Fruit fly (Drosophila melanogaster) whole organism, prepupa: ENCODE data around the gene TfIIA-L.

Source experiments
- Blimp-1 ChIP-seq: fragments of 200-800 bp; sonication (Bioruptor generic); optimal IDR thresholded peaks from 3 replicates; lab custom pipeline; 2017; ENCODE audit warnings: missing biosample characterization, missing genetic modification characterization, mild to moderate bottlenecking, moderate library complexity, missing genetic modification reagents
- CG10631 ChIP-seq: fragments of 200-800 bp; sonication (Bioruptor generic); optimal IDR thresholded peaks from 2 replicates; lab custom pipeline; 2016; ENCODE audit warnings: missing biosample characterization, missing genetic modification characterization
- CG10669 ChIP-seq: fragments of 200-800 bp; sonication (Bioruptor generic); optimal IDR thresholded peaks from 3 replicates; lab custom pipeline; 2018; ENCODE audit warnings: missing biosample characterization, mild to moderate bottlenecking, missing genetic modification characterization, moderate library complexity
- CG11294 ChIP-seq: fragments of 200-800 bp; sonication (Bioruptor generic); IDR thresholded peaks from 2 replicates; pipeline ENCODE4 v1.3.6; 2022; ENCODE audit warnings: missing biosample characterization, missing genetic modification characterization
- CG15336 ChIP-seq: fragments of 200-800 bp; sonication (Bioruptor generic); IDR thresholded peaks from 2 replicates; pipeline ENCODE4 v1.3.6; 2022; ENCODE audit warnings: missing biosample characterization, missing genetic modification characterization
- CG1621 ChIP-seq: fragments of 200-800 bp; sonication (Bioruptor generic); optimal IDR thresholded peaks from 3 replicates; lab custom pipeline; 2018; ENCODE audit warnings: missing biosample characterization, mild to moderate bottlenecking, missing genetic modification characterization
- CG16779 ChIP-seq: fragments of 200-800 bp; sonication (Bioruptor generic); optimal IDR thresholded peaks from 3 replicates; lab custom pipeline; 2017; ENCODE audit warnings: missing biosample characterization, mild to moderate bottlenecking, missing genetic modification characterization
- CG3032 ChIP-seq: fragments of 200-800 bp; optimal IDR thresholded peaks from 2 replicates; lab custom pipeline; 2019; ENCODE audit warnings: missing biosample characterization, mild to moderate bottlenecking, missing genetic modification characterization, moderate library complexity
- CG34406 ChIP-seq: fragments of 200-800 bp; sonication (Bioruptor generic); optimal IDR thresholded peaks from 3 replicates; lab custom pipeline; 2016; ENCODE audit warnings: missing biosample characterization, missing genetic modification characterization
- CG3919 ChIP-seq: fragments of 200-800 bp; sonication (Bioruptor generic); optimal IDR thresholded peaks from 3 replicates; lab custom pipeline; 2016; ENCODE audit warnings: missing biosample characterization, missing genetic modification characterization
- CG4318 ChIP-seq: fragments of 200-800 bp; sonication (Bioruptor generic); optimal IDR thresholded peaks from 3 replicates; lab custom pipeline; 2017; ENCODE audit warnings: missing biosample characterization, mild to moderate bottlenecking, missing genetic modification characterization
- CG6792 ChIP-seq: fragments of 200-800 bp; sonication (Bioruptor generic); optimal IDR thresholded peaks from 3 replicates; lab custom pipeline; 2016; ENCODE audit warnings: missing biosample characterization, missing genetic modification characterization
- CG8119 ChIP-seq: fragments of 200-800 bp; sonication (Bioruptor generic); IDR thresholded peaks from 3 replicates; pipeline ENCODE4 v1.3.6; 2022; ENCODE audit warnings: missing biosample characterization, missing genetic modification characterization
- CG8319 ChIP-seq: fragments of 200-800 bp; sonication (Bioruptor generic); optimal IDR thresholded peaks from 3 replicates; lab custom pipeline; 2016; ENCODE audit warnings: missing biosample characterization, missing genetic modification characterization
- CG8632 ChIP-seq: fragments of 200-800 bp; sonication (Bioruptor generic); optimal IDR thresholded peaks from 3 replicates; lab custom pipeline; 2016; ENCODE audit warnings: missing biosample characterization, missing genetic modification characterization
- Eip78C ChIP-seq: fragments of 200-800 bp; sonication (Bioruptor generic); peaks from one replicate; lab custom pipeline; 2016; ENCODE audit warnings: missing biosample characterization, missing genetic modification characterization
- Hr38 ChIP-seq: sonication (Bioruptor generic); optimal IDR thresholded peaks from 2 replicates; lab custom pipeline; 2016; ENCODE audit warnings: missing biosample characterization, missing genetic modification characterization
- Lpt ChIP-seq: fragments of 200-800 bp; sonication (Bioruptor generic); optimal IDR thresholded peaks from 3 replicates; lab custom pipeline; 2016; ENCODE audit warnings: missing biosample characterization, missing genetic modification characterization
- OdsH ChIP-seq: fragments of 200-800 bp; sonication (Bioruptor generic); optimal IDR thresholded peaks from 3 replicates; lab custom pipeline; 2016; ENCODE audit warnings: missing biosample characterization, missing genetic modification characterization
- Smox ChIP-seq: fragments of 200-800 bp; sonication (Bioruptor generic); optimal IDR thresholded peaks from 3 replicates; lab custom pipeline; 2016; ENCODE audit warnings: missing biosample characterization, missing genetic modification characterization
- Sox102F ChIP-seq: fragments of 200-800 bp; sonication (Bioruptor generic); optimal IDR thresholded peaks from 2 replicates; lab custom pipeline; 2016; ENCODE audit warnings: missing biosample characterization, mild to moderate bottlenecking, missing genetic modification characterization
- acj6 ChIP-seq: fragments of 200-800 bp; sonication (Bioruptor generic); optimal IDR thresholded peaks from 3 replicates; lab custom pipeline; 2016; ENCODE audit warnings: missing biosample characterization, missing genetic modification characterization
- cyc ChIP-seq: fragments of 200-800 bp; sonication (Bioruptor generic); optimal IDR thresholded peaks from 3 replicates; lab custom pipeline; 2016; ENCODE audit warnings: missing biosample characterization, missing genetic modification characterization
- dac ChIP-seq: fragments of 200-800 bp; sonication (Bioruptor generic); optimal IDR thresholded peaks from 2 replicates; lab custom pipeline; 2017; ENCODE audit warnings: missing biosample characterization, mild to moderate bottlenecking, missing genetic modification characterization
- dsx ChIP-seq: fragments of 200-800 bp; optimal IDR thresholded peaks from 3 replicates; lab custom pipeline; 2019; ENCODE audit warnings: missing biosample characterization, mild to moderate bottlenecking, missing genetic modification characterization, moderate library complexity; ENCODE audit not compliant: poor library complexity, severe bottlenecking
- eg ChIP-seq: fragments of 200-800 bp; sonication (Bioruptor generic); IDR thresholded peaks from 3 replicates; pipeline ENCODE4 v1.3.6; 2022; ENCODE audit warnings: missing biosample characterization, missing genetic modification characterization
- esn ChIP-seq: fragments of 200-800 bp; sonication (Bioruptor generic); optimal IDR thresholded peaks from 2 replicates; lab custom pipeline; 2016; ENCODE audit warnings: missing biosample characterization, mild to moderate bottlenecking, missing genetic modification characterization, moderate library complexity
- fkh ChIP-seq: fragments of 200-800 bp; sonication (Bioruptor generic); optimal IDR thresholded peaks from 3 replicates; lab custom pipeline; 2017; ENCODE audit warnings: missing biosample characterization, mild to moderate bottlenecking, missing genetic modification characterization, moderate library complexity
- lz ChIP-seq: fragments of 200-800 bp; sonication (Bioruptor generic); optimal IDR thresholded peaks from 3 replicates; lab custom pipeline; 2016; ENCODE audit warnings: missing biosample characterization, missing genetic modification characterization
- pdm3 ChIP-seq: fragments of 200-800 bp; sonication (Bioruptor generic); optimal IDR thresholded peaks from 3 replicates; lab custom pipeline; 2016; ENCODE audit warnings: missing biosample characterization, missing genetic modification characterization
- ss ChIP-seq, 2 experiments: fragments of 200-800 bp; sonication (Bioruptor generic); optimal IDR thresholded peaks; 2 replicates in 1 of 2; 3 replicates in 1 of 2; lab custom pipeline; 2017 to 2018; ENCODE audit warnings: mild to moderate bottlenecking in 2 of 2, missing biosample characterization in 2 of 2, missing genetic modification characterization in 2 of 2, moderate library complexity in 1 of 2
- svp ChIP-seq: fragments of 200-800 bp; sonication (Bioruptor generic); peaks from one replicate; lab custom pipeline; 2016; ENCODE audit warnings: missing biosample characterization, missing genetic modification characterization
- topi ChIP-seq: fragments of 200-800 bp; sonication (Bioruptor generic); optimal IDR thresholded peaks from 3 replicates; lab custom pipeline; 2016; ENCODE audit warnings: missing biosample characterization, missing genetic modification characterization
- vri ChIP-seq: fragments of 200-800 bp; sonication (Bioruptor generic); optimal IDR thresholded peaks from 3 replicates; lab custom pipeline; 2016; ENCODE audit warnings: missing biosample characterization, mild to moderate bottlenecking, missing genetic modification characterization

The TfIIA-L gene

dm6 chr3R:27228342-27228741, 22.6 kb upstream of the TfIIA-L start, which contains the start of gene CG42813:
Gene CG42813, minus strand, starts transcription at chr3R:27228561.
- TF ChIP-seq Blimp-1 (GFP tag; lab: Kevin White, UChicago) (no peak), CG1621 (peak; percentile 32)

DNA sequence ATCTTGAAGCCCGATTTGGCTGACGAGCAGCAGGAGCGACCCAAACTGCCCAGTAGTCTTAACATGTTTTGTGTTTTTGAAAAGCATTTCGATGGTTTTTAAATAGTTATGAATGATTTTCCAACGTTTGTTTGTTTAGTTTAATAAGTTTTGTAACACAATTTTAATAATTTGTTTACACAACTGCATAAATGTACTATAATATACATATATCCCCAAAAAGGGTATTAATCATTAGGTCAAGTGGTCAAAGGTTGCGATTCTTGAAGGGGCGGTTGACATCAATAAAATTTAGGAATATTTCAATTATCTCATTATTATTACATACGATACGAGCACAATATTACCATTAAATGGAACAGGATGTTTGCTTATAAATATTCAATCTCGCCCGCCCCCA, 21.5 kb upstream of the TfIIA-L start, which contains the start of gene CG42814:
Gene CG42814, minus strand, starts transcription at position 101 of the 400 bp plus-strand sequence.
- no peak for TF ChIP-seq CG34406 (GFP tag; lab: Kevin White, UChicago)
- TF ChIP-seq cyc (GFP tag; lab: Kevin White, UChicago) = no peak
- no peak for TF ChIP-seq CG10631 (GFP tag; lab: Kevin White, UChicago)
- TF ChIP-seq CG10669 = no peak
- no peak for TF ChIP-seq CG8319 (GFP tag; lab: Kevin White, UChicago)
- TF ChIP-seq Hr38 (GFP tag; lab: Kevin White, UChicago) = no peak

dm6 chr3R:27233398-27233797, 17.5 kb upstream of the TfIIA-L start, which contains the start of gene CG31068:
Gene CG31068, plus strand, starts transcription at chr3R:27233698.
- TF ChIP-seq esn (no peak), CG15336 (GFP tag; lab: Robert Waterston, UW) (no peak), cyc (GFP tag; lab: Kevin White, UChicago) (no peak), CG11294 (GFP tag; lab: Robert Waterston, UW) (no peak), pdm3 (GFP tag; lab: Kevin White, UChicago) (no peak), CG10631 (GFP tag; lab: Kevin White, UChicago) (no peak), dac (GFP tag; lab: Kevin White, UChicago) (no peak), eg (no peak), fkh (GFP tag; lab: Kevin White, UChicago) (no peak), Smox (GFP tag; lab: Kevin White, UChicago) (no peak), CG6792 (GFP tag; lab: Kevin White, UChicago) (no peak)

DNA sequence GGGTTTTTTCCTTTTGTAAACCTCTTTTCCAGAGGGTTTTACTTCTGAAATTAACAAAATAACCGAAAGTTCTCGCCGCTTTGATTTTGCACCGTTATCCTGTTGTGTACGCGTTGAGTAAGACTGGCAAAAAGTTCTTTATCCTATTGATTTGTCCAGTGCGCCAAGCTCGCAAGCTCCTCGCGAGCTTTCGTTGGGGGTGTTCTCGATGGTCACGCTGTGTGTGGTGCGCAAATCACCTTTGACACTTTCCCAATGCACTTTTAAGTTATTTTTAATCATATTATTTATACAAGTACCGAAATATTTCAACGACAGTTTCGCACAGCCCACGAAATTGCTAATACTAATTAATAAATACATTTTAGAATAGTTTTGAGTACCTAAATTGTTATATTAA, 12.9 kb upstream of the TfIIA-L start:
- TF ChIP-seq CG4318 = no peak
- TF ChIP-seq CG10669 = no peak
- TF ChIP-seq vri (GFP tag; lab: Kevin White, UChicago) = no peak
- TF ChIP-seq svp = peak; percentile 73

- TF ChIP-seq acj6 (no peak), vri (GFP tag; lab: Kevin White, UChicago) (no peak), esn (peak; percentile 0), fkh (GFP tag; lab: Kevin White, UChicago) (peak; percentile 95), CG3919 (GFP tag; lab: Kevin White, UChicago) (no peak), CG1621 (peak; percentile 37)
- TF ChIP-seq, all 60 proteins: peak for 3
These were observed 12.2 kb upstream of the TfIIA-L start, which contains the start of the genes CG31064 and PolA2 for dm6 chr3R:27238438-27239301. Gene CG31064, minus strand, starts transcription at chr3R:27239085. Gene PolA2, plus strand, starts transcription at chr3R:27239163.

DNA sequence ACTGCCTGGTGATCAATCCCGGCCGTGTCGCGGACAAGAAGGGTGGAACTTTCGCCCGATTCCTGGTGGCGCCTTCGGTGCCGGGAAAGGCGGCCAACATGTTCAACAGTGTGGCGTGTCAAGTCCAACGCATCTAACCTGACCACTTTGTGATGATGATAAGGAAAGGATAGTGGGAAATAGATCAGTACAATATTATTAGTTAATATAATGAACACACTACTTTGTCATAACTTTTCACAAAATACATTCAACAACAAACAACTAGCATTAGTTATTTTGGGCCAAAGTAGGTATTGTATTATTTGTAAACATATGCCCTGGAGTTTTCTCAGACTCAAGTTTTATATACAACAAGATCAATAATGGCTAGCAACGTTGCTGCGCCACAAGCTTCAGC, 9.9 kb upstream of the TfIIA-L start, which contains the start of gene CG17991:
Gene CG17991, plus strand, starts transcription at position 301 of the 400 bp plus-strand sequence.
- TF ChIP-seq CG1621 (no peak), CG3032 (no peak), CG8119 (no peak), CG34406 (GFP tag; lab: Kevin White, UChicago) (no peak), OdsH (no peak), Sox102F (GFP tag; lab: Kevin White, UChicago) (no peak), CG8632 (GFP tag; lab: Kevin White, UChicago) (no peak), Smox (GFP tag; lab: Kevin White, UChicago) (no peak), Lpt (GFP tag; lab: Kevin White, UChicago) (no peak), eg (no peak), pdm3 (GFP tag; lab: Kevin White, UChicago) (no peak), CG8319 (GFP tag; lab: Kevin White, UChicago) (no peak), topi (no peak), Eip78C (no peak), CG16779 (tag; lab: Kevin White, UChicago) (no peak), lz (GFP tag; lab: Kevin White, UChicago) (no peak), ss (GFP tag; optimal IDR thresholded peaks at IDR 0.05; lab: Kevin White, UChicago) (no peak), dsx (no peak)
